Worm (Caenorhabditis elegans) whole organism, mixed stage, embryonic: ENCODE results near the gene tcer-1.

ENCODE experiments used
- blmp-1 ChIP-seq: fragments of 150-350 bp; optimal IDR thresholded peaks from 2 replicates; lab custom pipeline; 2014; ENCODE audit warnings: missing biosample characterization, missing genetic modification characterization
- ceh-39 ChIP-seq: fragments of 150-350 bp; optimal IDR thresholded peaks from 2 replicates; lab custom pipeline; 2014; ENCODE audit warnings: missing biosample characterization, missing genetic modification characterization
- ceh-43 ChIP-seq: fragments of 200-800 bp; sonication (Bioruptor generic); optimal IDR thresholded peaks from 2 replicates; lab custom pipeline; 2018; ENCODE audit warnings: mild to moderate bottlenecking, missing genetic modification characterization, moderate library complexity, missing compliant biosample characterization
- ceh-83 ChIP-seq: fragments of 200-800 bp; sonication (Bioruptor generic); optimal IDR thresholded peaks from 2 replicates; lab custom pipeline; 2018; ENCODE audit warnings: mild to moderate bottlenecking, missing genetic modification characterization, missing compliant biosample characterization
- ces-1 ChIP-seq: fragments of 150-350 bp; optimal IDR thresholded peaks from 2 replicates; lab custom pipeline; 2014; ENCODE audit warnings: missing biosample characterization, missing genetic modification reagents, missing genetic modification characterization
- cnd-1 ChIP-seq: fragments of 200-800 bp; sonication (Bioruptor generic); optimal IDR thresholded peaks from 2 replicates; lab custom pipeline; 2018; ENCODE audit warnings: mild to moderate bottlenecking, missing genetic modification characterization, missing compliant biosample characterization
- drap-1 ChIP-seq: fragments of 200-800 bp; sonication (Bioruptor generic); optimal IDR thresholded peaks from 3 replicates; lab custom pipeline; 2018; ENCODE audit warnings: mild to moderate bottlenecking, missing genetic modification characterization, missing compliant biosample characterization
- elt-1 ChIP-seq: sonication (generic microtip); optimal IDR thresholded peaks from 2 replicates; lab custom pipeline; 2017; ENCODE audit warnings: missing genetic modification characterization, mild to moderate bottlenecking, missing compliant biosample characterization, antibody characterized with exemption, moderate library complexity, borderline replicate concordance; ENCODE audit not compliant: insufficient read depth
- elt-3 ChIP-seq: fragments of 150-350 bp; optimal IDR thresholded peaks from 2 replicates; lab custom pipeline; 2014; ENCODE audit warnings: missing biosample characterization, missing genetic modification characterization
- flh-1 ChIP-seq: fragments of 200-800 bp; sonication (Bioruptor generic); optimal IDR thresholded peaks from 2 replicates; lab custom pipeline; 2018; ENCODE audit warnings: mild to moderate bottlenecking, missing genetic modification characterization, moderate library complexity, missing compliant biosample characterization
- ham-2 ChIP-seq: fragments of 200-800 bp; sonication (Bioruptor generic); optimal IDR thresholded peaks from 2 replicates; lab custom pipeline; 2018; ENCODE audit warnings: mild to moderate bottlenecking, missing genetic modification characterization, missing compliant biosample characterization
- hlh-1 ChIP-seq: fragments of 150-350 bp; optimal IDR thresholded peaks from 2 replicates; lab custom pipeline; 2014; ENCODE audit warnings: missing biosample characterization, missing genetic modification reagents, missing genetic modification characterization
- lin-13 ChIP-seq: fragments of 150-350 bp; optimal IDR thresholded peaks from 2 replicates; lab custom pipeline; 2014; ENCODE audit warnings: missing biosample characterization, missing genetic modification characterization
- lin-32 ChIP-seq: fragments of 200-800 bp; sonication (Bioruptor generic); optimal IDR thresholded peaks from 2 replicates; lab custom pipeline; 2018; ENCODE audit warnings: mild to moderate bottlenecking, missing genetic modification characterization, missing compliant biosample characterization
- lsy-2 ChIP-seq: fragments of 150-350 bp; optimal IDR thresholded peaks from 2 replicates; lab custom pipeline; 2014; ENCODE audit warnings: missing biosample characterization, missing genetic modification characterization
- mab-5 ChIP-seq: fragments of 150-350 bp; optimal IDR thresholded peaks from 2 replicates; lab custom pipeline; 2014; ENCODE audit warnings: missing biosample characterization, missing genetic modification characterization
- mep-1 ChIP-seq: fragments of 150-350 bp; optimal IDR thresholded peaks from 2 replicates; lab custom pipeline; 2017; ENCODE audit warnings: missing biosample characterization, missing genetic modification reagents, missing genetic modification characterization, inconsistent platforms
- mls-2 ChIP-seq: sonication (generic microtip); optimal IDR thresholded peaks from 2 replicates; lab custom pipeline; 2016; ENCODE audit warnings: mild to moderate bottlenecking, missing genetic modification characterization, moderate library complexity, missing compliant biosample characterization
- nhr-12 ChIP-seq: fragments of 150-350 bp; optimal IDR thresholded peaks from 2 replicates; lab custom pipeline; 2014; ENCODE audit warnings: missing biosample characterization, missing genetic modification characterization
- nhr-2 ChIP-seq: fragments of 150-350 bp; optimal IDR thresholded peaks from 2 replicates; lab custom pipeline; 2014; ENCODE audit warnings: missing biosample characterization, missing genetic modification characterization
- nhr-237 ChIP-seq: fragments of 150-350 bp; optimal IDR thresholded peaks from 2 replicates; lab custom pipeline; 2014; ENCODE audit warnings: missing biosample characterization, missing genetic modification characterization
- nhr-28 ChIP-seq: fragments of 150-350 bp; optimal IDR thresholded peaks from 2 replicates; lab custom pipeline; 2014; ENCODE audit warnings: missing biosample characterization, missing genetic modification characterization
- nhr-76 ChIP-seq: sonication (generic microtip); optimal IDR thresholded peaks from 2 replicates; lab custom pipeline; 2017; ENCODE audit warnings: missing biosample characterization, missing genetic modification characterization
- pha-4 ChIP-seq: fragments of 150-350 bp; optimal IDR thresholded peaks from 2 replicates; lab custom pipeline; 2018; ENCODE audit warnings: missing biosample characterization, missing genetic modification reagents, missing genetic modification characterization
- sem-2 ChIP-seq: fragments of 200-800 bp; sonication (Bioruptor generic); optimal IDR thresholded peaks from 2 replicates; lab custom pipeline; 2018; ENCODE audit warnings: mild to moderate bottlenecking, missing genetic modification characterization, missing compliant biosample characterization
- snpc-4 ChIP-seq: fragments of 150-350 bp; optimal IDR thresholded peaks from 2 replicates; lab custom pipeline; 2014; ENCODE audit warnings: missing biosample characterization, missing genetic modification characterization
- sptf-1 ChIP-seq: sonication (generic microtip); optimal IDR thresholded peaks from 2 replicates; lab custom pipeline; 2017; ENCODE audit warnings: mild to moderate bottlenecking, missing genetic modification characterization, moderate library complexity, missing compliant biosample characterization
- tbx-8 ChIP-seq: fragments of 200-800 bp; sonication (Bioruptor generic); optimal IDR thresholded peaks from 2 replicates; lab custom pipeline; 2018; ENCODE audit warnings: mild to moderate bottlenecking, missing genetic modification characterization, moderate library complexity, missing compliant biosample characterization
- unc-120 ChIP-seq: sonication (generic microtip); optimal IDR thresholded peaks from 2 replicates; lab custom pipeline; 2017; ENCODE audit warnings: missing genetic modification characterization, missing compliant biosample characterization; ENCODE audit not compliant: poor library complexity, severe bottlenecking
- unc-39 ChIP-seq: fragments of 150-350 bp; optimal IDR thresholded peaks from 2 replicates; lab custom pipeline; 2014; ENCODE audit warnings: missing biosample characterization, missing genetic modification characterization
- unc-62 ChIP-seq: fragments of 150-350 bp; optimal IDR thresholded peaks from 2 replicates; lab custom pipeline; 2014; ENCODE audit warnings: missing biosample characterization, missing genetic modification reagents, missing genetic modification characterization
- zip-8 ChIP-seq: fragments of 150-350 bp; optimal IDR thresholded peaks from 2 replicates; lab custom pipeline; 2014; ENCODE audit warnings: missing biosample characterization, missing genetic modification characterization
- ztf-11 ChIP-seq: fragments of 150-350 bp; optimal IDR thresholded peaks from 2 replicates; lab custom pipeline; 2014; ENCODE audit warnings: missing biosample characterization, missing genetic modification characterization

The tcer-1 gene

ce11 chrII:7069866-7070265 lies 20.0 kb upstream of the tcer-1 start, which contains the start of gene him-14:
him-14 (minus strand) TSS chrII:7069966.
- no peak for TF ChIP-seq flh-1
- no peak for TF ChIP-seq zip-8 (tag; lab: Kevin White, UChicago)
- TF ChIP-seq sem-2 (GFP tag; lab: Kevin White, UChicago), result no peak
- TF ChIP-seq blmp-1, result no peak
- TF ChIP-seq cnd-1 (tag; lab: Kevin White, UChicago), result no peak
- no peak for TF ChIP-seq lsy-2
- TF ChIP-seq unc-62 (GFP tag; lab: Kevin White, UChicago), result no peak
- TF ChIP-seq elt-1 (tag; lab: Kevin White, UChicago), result no peak
- TF ChIP-seq snpc-4 (tag; lab: Kevin White, UChicago), result no peak
- no peak for TF ChIP-seq lin-13 (tag; lab: Kevin White, UChicago)

- TF ChIP-seq nhr-76, result no peak
- no peak for TF ChIP-seq ces-1 (GFP tag; lab: Kevin White, UChicago)
- no peak for TF ChIP-seq mab-5 (tag; lab: Kevin White, UChicago)
- no peak for TF ChIP-seq blmp-1
- TF ChIP-seq drap-1 (GFP tag; lab: Kevin White, UChicago), result no peak
- TF ChIP-seq ceh-83 (GFP tag; lab: Kevin White, UChicago), result no peak
- TF ChIP-seq hlh-1, result no peak
- TF ChIP-seq unc-120 (tag; lab: Kevin White, UChicago), result no peak
- TF ChIP-seq zip-8 (tag; lab: Kevin White, UChicago), result no peak
- TF ChIP-seq mls-2 (tag; lab: Kevin White, UChicago), result no peak
- no peak for TF ChIP-seq ceh-39 (tag; lab: Kevin White, UChicago)
- TF ChIP-seq nhr-12 (tag; lab: Kevin White, UChicago), result no peak
- no peak for TF ChIP-seq lin-13 (tag; lab: Kevin White, UChicago)
- no peak for TF ChIP-seq ham-2 (GFP tag; lab: Kevin White, UChicago)
- no peak for TF ChIP-seq ztf-11
These were observed 15.5 kb upstream of the tcer-1 start, which contains the start of gene nos-2 for ce11 chrII:7065391-7065790. nos-2 (plus strand) TSS chrII:7065618.

- TF ChIP-seq tbx-8 (GFP tag; lab: Kevin White, UChicago), result no peak
- no peak for TF ChIP-seq lsy-2
- no peak for TF ChIP-seq blmp-1
- no peak for TF ChIP-seq ham-2 (GFP tag; lab: Kevin White, UChicago)
- TF ChIP-seq elt-1 (tag; lab: Kevin White, UChicago), result no peak
- TF ChIP-seq nhr-2 (tag; lab: Kevin White, UChicago), result no peak
- no peak for TF ChIP-seq ceh-43
- TF ChIP-seq pha-4 (tag; lab: Kevin White, UChicago), result no peak
- TF ChIP-seq ceh-39 (tag; lab: Kevin White, UChicago), result no peak
- no peak for TF ChIP-seq cnd-1 (tag; lab: Kevin White, UChicago)
- TF ChIP-seq nhr-76, result no peak
- no peak for TF ChIP-seq ztf-11
- TF ChIP-seq nhr-28 (tag; lab: Kevin White, UChicago), result no peak
- no peak for TF ChIP-seq lin-32 (GFP tag; lab: Kevin White, UChicago)
- no peak for TF ChIP-seq drap-1 (GFP tag; lab: Kevin White, UChicago)
- no peak for TF ChIP-seq mls-2 (tag; lab: Kevin White, UChicago)
- TF ChIP-seq elt-3 (tag; lab: Kevin White, UChicago), result no peak
- no peak for TF ChIP-seq ces-1 (GFP tag; lab: Kevin White, UChicago)
- TF ChIP-seq nhr-237 (tag; lab: Kevin White, UChicago), result no peak
- TF ChIP-seq ceh-83 (GFP tag; lab: Kevin White, UChicago), result no peak
These were observed 11.9 kb upstream of the tcer-1 start, which contains the start of gene acs-6 for ce11 chrII:7061730-7062129. acs-6 (plus strand) TSS chrII:7062030.

- TF ChIP-seq ces-1 (GFP tag; lab: Kevin White, UChicago), result no peak
- TF ChIP-seq snpc-4 (tag; lab: Kevin White, UChicago), result no peak
- no peak for TF ChIP-seq blmp-1
- TF ChIP-seq nhr-12 (tag; lab: Kevin White, UChicago), result no peak
- TF ChIP-seq mab-5 (tag; lab: Kevin White, UChicago), result no peak
- no peak for TF ChIP-seq cnd-1 (tag; lab: Kevin White, UChicago)
- TF ChIP-seq unc-39 (tag; lab: Kevin White, UChicago), result no peak
- TF ChIP-seq sptf-1 (tag; lab: Kevin White, UChicago), result no peak
- TF ChIP-seq ceh-83 (GFP tag; lab: Kevin White, UChicago), result no peak
- no peak for TF ChIP-seq nhr-2 (tag; lab: Kevin White, UChicago)
- TF ChIP-seq elt-3 (tag; lab: Kevin White, UChicago), result no peak
- TF ChIP-seq mls-2 (tag; lab: Kevin White, UChicago), result no peak
- TF ChIP-seq mep-1 (tag; lab: Kevin White, UChicago), result no peak
- no peak for TF ChIP-seq nhr-28 (tag; lab: Kevin White, UChicago)
- no peak for TF ChIP-seq lsy-2
- no peak for TF ChIP-seq ceh-39 (tag; lab: Kevin White, UChicago)
These were observed 10.9 kb upstream of the tcer-1 start for ce11 chrII:7060791-7061190.
